Fruit fly (Drosophila melanogaster): Measurements from ENCODE around the gene hydra.
A peak's percentile ranks its signal among the peaks of the same experiment; 100 is the strongest.

The hydra gene

DNA sequence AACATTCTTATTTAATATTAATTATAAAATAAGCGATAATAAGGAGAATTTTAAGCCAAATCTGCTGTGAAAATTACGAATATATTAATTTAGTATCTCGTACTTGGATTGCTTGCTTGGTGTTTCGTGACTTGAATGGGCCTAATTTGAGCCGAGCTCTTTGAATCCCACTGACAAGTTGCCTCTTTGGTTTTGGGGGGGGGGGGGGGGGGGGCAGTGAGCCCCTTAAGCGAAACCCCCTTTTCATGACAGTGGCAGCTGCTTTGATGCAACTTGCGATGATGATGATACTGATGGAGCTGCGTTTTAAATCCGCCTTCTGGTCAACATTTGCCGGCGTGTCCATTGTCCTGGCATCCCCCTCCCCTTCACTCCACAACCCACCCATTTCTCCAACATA lies 27.5 kb upstream of the hydra start:
- no peak for TF ChIP-seq OdsH (GFP tag; optimal IDR thresholded peaks at IDR 0.05)
- TF ChIP-seq spab (GFP tag; optimal IDR thresholded peaks at IDR 0.05), result no peak
- TF ChIP-seq Eip75B (GFP tag; optimal IDR thresholded peaks at IDR 0.05), result no peak
- no peak for TF ChIP-seq Eip93F (GFP tag; optimal IDR thresholded peaks at IDR 0.05)
- TF ChIP-seq CG6163 (GFP tag; IDR thresholded peaks at IDR 0.05), result no peak
- TF ChIP-seq CG9139 (GFP tag; optimal IDR thresholded peaks at IDR 0.05), result no peak
- no peak for TF ChIP-seq CG1621 (tag; optimal IDR thresholded peaks at IDR 0.05)

DNA sequence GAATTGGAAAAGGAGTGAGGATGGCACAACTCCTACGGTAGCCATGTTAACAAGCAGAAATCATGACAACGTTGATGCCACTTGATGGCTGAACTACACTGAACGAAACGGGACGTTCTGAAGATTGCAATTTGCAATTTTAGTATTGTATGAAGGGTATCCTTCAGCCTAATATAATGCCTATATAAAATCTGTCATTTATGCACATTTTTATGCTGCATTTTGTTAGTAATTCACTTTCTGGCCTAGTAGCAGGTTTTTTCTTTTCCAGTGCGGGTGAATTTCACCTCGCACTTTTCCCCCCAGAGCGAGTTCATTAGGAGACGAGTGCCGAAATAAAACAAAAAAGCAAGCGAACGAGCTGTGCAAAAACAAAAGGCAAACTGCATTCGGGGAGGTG lies 26.0 kb upstream of the hydra start:
- TF ChIP-seq cyc (GFP tag; optimal IDR thresholded peaks at IDR 0.05), result peak; percentile 4
- TF ChIP-seq fd85E (GFP tag; optimal IDR thresholded peaks at IDR 0.05), result no peak

DNA sequence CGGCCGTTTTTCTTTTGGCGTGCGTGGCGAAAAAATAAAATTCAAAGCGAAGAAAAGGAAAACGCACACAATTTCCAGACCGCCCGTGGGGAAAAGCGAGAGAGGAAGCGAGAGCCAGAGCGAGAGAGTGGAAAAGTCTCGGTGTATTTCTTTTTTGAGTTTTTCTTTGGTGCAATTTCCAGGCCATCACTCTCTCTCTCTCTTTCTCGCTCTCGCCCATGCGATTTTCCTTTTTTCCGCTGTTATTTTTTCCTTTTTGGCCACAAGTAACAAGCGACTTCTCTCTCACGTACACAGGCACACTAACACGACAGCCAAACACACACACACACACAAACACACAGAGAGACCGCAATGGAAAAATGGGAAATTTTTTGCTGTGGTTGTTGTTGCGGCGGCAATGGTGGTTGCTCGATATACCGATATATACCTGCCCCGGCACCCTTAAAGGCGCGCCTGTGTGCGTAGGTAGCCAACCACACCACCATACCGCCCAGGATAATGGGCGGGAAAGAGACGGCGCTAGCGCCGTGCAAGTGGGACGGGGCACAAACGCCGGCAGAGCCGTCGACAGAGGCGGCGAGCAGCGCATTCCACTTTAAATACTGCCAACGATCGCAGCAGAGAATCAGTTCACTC lies 17.1 kb upstream of the hydra start:
- TF ChIP-seq CG11294 (GFP tag; IDR thresholded peaks at IDR 0.05), result no peak
- no peak for TF ChIP-seq CG8632 (GFP tag; optimal IDR thresholded peaks at IDR 0.05)
- no peak for TF ChIP-seq dsx (GFP tag; optimal IDR thresholded peaks at IDR 0.05; ENCODE audit: poor library complexity, severe bottlenecking)
- peak in 1 of 2 experiments; percentile 7 for TF ChIP-seq ss (GFP tag; optimal IDR thresholded peaks at IDR 0.05)
- TF ChIP-seq CG6792 (GFP tag; optimal IDR thresholded peaks at IDR 0.05), result no peak
- no peak for TF ChIP-seq dac (GFP tag; optimal IDR thresholded peaks at IDR 0.05)
- TF ChIP-seq eg (GFP tag; IDR thresholded peaks at IDR 0.05), result peak; percentile 42; the same call in 1 of the 3 replicates
- no peak for TF ChIP-seq fd59A (GFP tag; optimal IDR thresholded peaks at IDR 0.05)
- no peak for TF ChIP-seq Eip75B (GFP tag; optimal IDR thresholded peaks at IDR 0.05)
- peak; percentile 11 for TF ChIP-seq CG32006 (GFP tag; optimal IDR thresholded peaks at IDR 0.05)
- TF ChIP-seq CG3032 (tag; optimal IDR thresholded peaks at IDR 0.05), result no peak
- TF ChIP-seq esn (GFP tag; optimal IDR thresholded peaks at IDR 0.05), result no peak
- TF ChIP-seq Eip93F (GFP tag; optimal IDR thresholded peaks at IDR 0.05), result no peak
- no peak for TF ChIP-seq svp (GFP tag)
- TF ChIP-seq fkh (GFP tag; optimal IDR thresholded peaks at IDR 0.05), result no peak
- TF ChIP-seq CG7368 (GFP tag; optimal IDR thresholded peaks at IDR 0.05), result no peak
- TF ChIP-seq vri (GFP tag; optimal IDR thresholded peaks at IDR 0.05), result no peak

DNA sequence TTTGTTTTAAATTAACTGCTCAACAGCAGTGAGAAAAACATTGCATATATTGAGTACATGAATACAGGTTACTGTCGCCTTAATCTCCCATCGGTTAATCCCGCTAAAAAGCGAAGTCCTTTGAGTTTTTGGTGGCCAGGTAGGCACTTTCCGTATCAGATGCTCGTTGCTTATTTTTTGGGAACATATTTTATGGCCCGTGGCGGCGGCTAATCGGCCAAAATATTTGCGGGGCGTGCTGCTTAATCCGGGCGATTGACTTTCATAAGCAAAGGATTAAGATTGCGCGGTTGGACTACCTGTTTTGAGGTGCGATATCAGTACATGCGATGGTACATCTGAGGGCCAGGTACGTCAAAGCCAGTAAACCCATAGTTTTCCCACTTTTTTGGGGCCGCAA lies 14.3 kb upstream of the hydra start:
- TF ChIP-seq cyc (GFP tag; optimal IDR thresholded peaks at IDR 0.05) (no peak), OdsH (GFP tag; optimal IDR thresholded peaks at IDR 0.05) (no peak)

DNA sequence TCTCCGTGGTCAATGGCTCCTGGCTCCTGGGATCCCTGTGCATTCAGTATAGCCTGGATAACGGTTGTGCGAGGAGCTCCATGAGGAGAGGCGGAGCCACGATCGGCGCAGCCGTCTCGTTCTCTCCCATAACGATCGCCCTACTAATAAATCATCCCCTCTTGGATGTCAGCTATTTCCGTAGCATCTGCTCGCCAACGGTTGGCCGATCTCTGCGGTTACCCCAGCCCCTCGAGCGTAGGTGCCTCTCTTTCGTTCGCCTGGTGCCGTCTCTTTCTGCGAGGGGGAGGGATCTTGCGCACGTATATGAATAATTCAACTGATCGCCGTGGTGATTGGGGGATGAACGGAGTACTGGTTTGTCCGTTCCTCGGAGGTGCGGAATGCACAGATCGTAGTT lies 13.6 kb upstream of the hydra start, which contains the start of gene run:
run (plus strand) TSS at position 217 of the 400 bp plus-strand sequence.
- TF ChIP-seq spab (GFP tag; optimal IDR thresholded peaks at IDR 0.05) (no peak), achi (GFP tag; optimal IDR thresholded peaks at IDR 0.05) (no peak), CG10669 (GFP tag; optimal IDR thresholded peaks at IDR 0.05) (no peak), OdsH (GFP tag; optimal IDR thresholded peaks at IDR 0.05) (no peak), CG6276 (GFP tag; optimal IDR thresholded peaks at IDR 0.05) (no peak), CG6792 (GFP tag; optimal IDR thresholded peaks at IDR 0.05) (no peak), Hr38 (GFP tag; optimal IDR thresholded peaks at IDR 0.05) (no peak), CG11762 (GFP tag; optimal IDR thresholded peaks at IDR 0.05; ENCODE audit: insufficient read depth) (no peak), net (GFP tag; optimal IDR thresholded peaks at IDR 0.05) (no peak), CG3032 (tag; optimal IDR thresholded peaks at IDR 0.05) (no peak), fd85E (GFP tag; optimal IDR thresholded peaks at IDR 0.05) (no peak), CG7368 (GFP tag; optimal IDR thresholded peaks at IDR 0.05) (no peak), CG9139 (GFP tag; optimal IDR thresholded peaks at IDR 0.05) (no peak)

DNA sequence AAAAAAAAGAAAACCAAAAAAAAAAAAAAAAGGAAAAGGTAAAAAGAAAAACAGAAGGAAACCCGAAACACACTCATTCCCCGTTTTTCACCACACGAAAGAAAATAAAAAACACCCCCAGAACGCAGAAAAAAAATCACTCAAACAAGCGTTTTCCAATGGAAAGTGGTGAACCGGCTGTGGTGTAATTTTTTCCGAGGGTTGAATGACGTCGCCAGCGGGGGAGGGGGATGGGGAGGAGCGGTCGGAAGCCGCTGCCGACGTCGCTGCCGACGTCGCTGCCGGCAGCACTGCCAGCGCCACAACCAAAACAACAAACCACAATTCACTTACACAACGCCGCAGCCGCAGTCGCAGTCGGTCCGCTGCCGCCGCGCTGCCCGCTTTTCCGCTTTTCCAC lies 12.6 kb upstream of the hydra start:
- TF ChIP-seq eg (GFP tag; IDR thresholded peaks at IDR 0.05) (0 out of 3 replicates have a peak, but pooled peaks have one; percentile 20), CG34406 (GFP tag; optimal IDR thresholded peaks at IDR 0.05) (no peak)

Measured in whole organism, prepupa.